Worm (Caenorhabditis elegans): ENCODE results near the gene srg-9.
A peak's percentile ranks its signal among the peaks of the same experiment; 100 is the strongest.

srg-9 gene

ce11 chrIII:6206161-6206853 lies 50.3 kb downstream of the srg-9 start, which contains the start of the genes sna-3 and rps-3 (continued):
- TF ChIP-seq sdz-12 (GFP tag; optimal IDR thresholded peaks at IDR 0.05) (no peak), nhr-10 (tag; optimal IDR thresholded peaks at IDR 0.05) (no peak), Y5F2A.4 (GFP tag; optimal IDR thresholded peaks at IDR 0.05) (no peak), nhr-102 (tag; optimal IDR thresholded peaks at IDR 0.05) (peak; percentile 20), lin-15B (tag; optimal IDR thresholded peaks at IDR 0.05) (no peak), hmg-1.1 (GFP tag; IDR thresholded peaks at IDR 0.05) (peak; percentile 74), dmd-6 (GFP tag; IDR thresholded peaks at IDR 0.05) (peak; percentile 43), pqm-1 (tag; optimal IDR thresholded peaks at IDR 0.05) (no peak), jun-1 (tag; optimal IDR thresholded peaks at IDR 0.05) (no peak), Y48G9A.11 (GFP tag; IDR thresholded peaks at IDR 0.05) (no peak), Y75B8A.6 (GFP tag; IDR thresholded peaks at IDR 0.05) (no peak), ZK337.2 (GFP tag; IDR thresholded peaks at IDR 0.05) (no peak), daf-19 (GFP tag; conservative IDR thresholded peaks at IDR 0.05) (no peak), nhr-237 (tag; optimal IDR thresholded peaks at IDR 0.05) (no peak), dpl-1 (GFP tag; optimal IDR thresholded peaks at IDR 0.05) (peak; percentile 82), ceh-82 (tag; optimal IDR thresholded peaks at IDR 0.05) (no peak), ama-1 (optimal IDR thresholded peaks at IDR 0.05) (no peak), daf-8 (GFP tag; IDR thresholded peaks at IDR 0.05) (no peak), nhr-6 (tag; optimal IDR thresholded peaks at IDR 0.05) (peak; percentile 45), ceh-44 (GFP tag; IDR thresholded peaks at IDR 0.05) (peak; percentile 24; the same call in 1 of the 2 replicates), egl-27 (tag; optimal IDR thresholded peaks at IDR 0.05) (no peak), T20F7.1 (GFP tag; optimal IDR thresholded peaks at IDR 0.05) (no peak), fkh-10 (GFP tag; optimal IDR thresholded peaks at IDR 0.05) (no peak), F37D6.2 (tag; optimal IDR thresholded peaks at IDR 0.05) (no peak), mxl-2 (GFP tag; conservative IDR thresholded peaks at IDR 0.05) (no peak), attf-4 (tag; optimal IDR thresholded peaks at IDR 0.05) (no peak), zfp-3 (GFP tag; conservative IDR thresholded peaks at IDR 0.05) (no peak), hif-1 (tag; optimal IDR thresholded peaks at IDR 0.05) (peak in 1 of 2 experiments; percentile 2), D1046.2 (GFP tag; IDR thresholded peaks at IDR 0.05) (no peak), Y105C5A.15 (GFP tag; IDR thresholded peaks at IDR 0.05) (no peak), dve-1 (tag; optimal IDR thresholded peaks at IDR 0.05; ENCODE audit: insufficient read depth) (peak; percentile 91), zip-2 (tag; optimal IDR thresholded peaks at IDR 0.05) (no peak), madf-5 (GFP tag; IDR thresholded peaks at IDR 0.05) (no peak), zag-1 (tag; optimal IDR thresholded peaks at IDR 0.05) (no peak), pha-4 (GFP tag; IDR thresholded peaks at IDR 0.05) (no peak), pha-4 (tag; optimal IDR thresholded peaks at IDR 0.05) (peak; percentile 26)

Measured in whole organism, L4 larva.